Worm (Caenorhabditis elegans) whole organism, L1 larva: Measurements from ENCODE around the gene F07C3.16.

ENCODE experiments used
- aha-1 ChIP-seq: fragments of 150-350 bp; optimal IDR thresholded peaks from 2 replicates; lab custom pipeline; 2014; ENCODE audit warnings: missing biosample characterization, missing genetic modification characterization
- alr-1 ChIP-seq: fragments of 200-800 bp; sonication (Bioruptor generic); optimal IDR thresholded peaks from 2 replicates; lab custom pipeline; 2018; ENCODE audit warnings: borderline replicate concordance, mild to moderate bottlenecking, missing genetic modification characterization, missing compliant biosample characterization
- ama-1 ChIP-seq: fragments of 150-350 bp; optimal IDR thresholded peaks from 2 replicates; lab custom pipeline; 2014
- ceh-82 ChIP-seq, 3 experiments: fragments of 150-350 bp in 1 of 3; sonication (generic microtip) in 2 of 3; optimal IDR thresholded peaks; 2 replicates each; lab custom pipeline; 2014 to 2017; ENCODE audit warnings: missing biosample characterization in 3 of 3, missing genetic modification characterization in 3 of 3
- elt-3 ChIP-seq, 6 experiments: fragments of 150-350 bp in 1 of 6; sonication (generic microtip); optimal IDR thresholded peaks; 2 replicates each; lab custom pipeline; 2017 to 2018; ENCODE audit warnings: missing biosample characterization in 6 of 6, missing genetic modification characterization in 6 of 6, inconsistent platforms in 1 of 6
- fkh-8 ChIP-seq: sonication (generic microtip); optimal IDR thresholded peaks from 2 replicates; lab custom pipeline; 2016; ENCODE audit warnings: mild to moderate bottlenecking, missing genetic modification characterization, missing compliant biosample characterization
- lin-14 ChIP-seq: fragments of 200-800 bp; sonication (Bioruptor generic); optimal IDR thresholded peaks from 2 replicates; lab custom pipeline; 2018; ENCODE audit warnings: mild to moderate bottlenecking, missing genetic modification characterization, moderate library complexity, missing compliant biosample characterization
- skn-1 ChIP-seq: fragments of 150-350 bp; optimal IDR thresholded peaks from 2 replicates; lab custom pipeline; 2014; ENCODE audit warnings: missing biosample characterization, missing genetic modification characterization
- unc-62 ChIP-seq: fragments of 150-350 bp; optimal IDR thresholded peaks from 2 replicates; lab custom pipeline; 2014; ENCODE audit warnings: missing biosample characterization, missing genetic modification reagents, missing genetic modification characterization
- unc-86 ChIP-seq: sonication (generic microtip); optimal IDR thresholded peaks from 2 replicates; lab custom pipeline; 2016; ENCODE audit warnings: missing genetic modification characterization, missing compliant biosample characterization

- TF ChIP-seq ama-1 (no peak), unc-86 (tag; lab: Kevin White, UChicago) (no peak), skn-1 (tag; lab: Kevin White, UChicago) (no peak), aha-1 (tag; lab: Kevin White, UChicago) (no peak), alr-1 (tag; lab: Kevin White, UChicago) (no peak), unc-62 (GFP tag; lab: Kevin White, UChicago) (no peak), lin-14 (GFP tag; lab: Kevin White, UChicago) (no peak), elt-3 (tag; optimal IDR thresholded peaks at IDR 0.05; lab: Kevin White, UChicago) (no peak), ceh-82 (tag; optimal IDR thresholded peaks at IDR 0.05; lab: Kevin White, UChicago) (no peak), fkh-8 (tag; lab: Kevin White, UChicago) (no peak)
These were observed 35.8 kb downstream of the F07C3.16 start, which contains the start of gene grd-6 for ce11 chrV:9221566-9221965.
